Worm (Caenorhabditis elegans): ENCODE results near the gene col-143.
A peak's percentile ranks its signal among the peaks of the same experiment; 100 is the strongest.

col-143 gene

ce11 chrV:6880623-6881022, 45.2 kb downstream of the col-143 start (continued):
- TF ChIP-seq vab-15 (tag; optimal IDR thresholded peaks at IDR 0.05) (no peak), nhr-85 (tag) (no peak), snu-23 (GFP tag; optimal IDR thresholded peaks at IDR 0.05) (peak; percentile 43), hlh-17 (GFP tag; optimal IDR thresholded peaks at IDR 0.05; ENCODE audit: borderline replicate concordance) (no peak), isw-1 (GFP tag; IDR thresholded peaks at IDR 0.05) (no peak), pax-3 (tag; optimal IDR thresholded peaks at IDR 0.05) (no peak), grh-1 (GFP tag; IDR thresholded peaks at IDR 0.05) (no peak), lir-3 (tag; optimal IDR thresholded peaks at IDR 0.05; ENCODE audit: poor library complexity) (no peak), lin-39 (tag; optimal IDR thresholded peaks at IDR 0.05) (no peak), efl-3 (GFP tag; optimal IDR thresholded peaks at IDR 0.05) (no peak), lsy-2 (tag; optimal IDR thresholded peaks at IDR 0.05) (peak in 1 of 2 experiments; percentile 33), tbx-2 (tag; optimal IDR thresholded peaks at IDR 0.05) (peak; percentile 35), zip-4 (GFP tag; optimal IDR thresholded peaks at IDR 0.05) (no peak), unc-62 (GFP tag; optimal IDR thresholded peaks at IDR 0.05) (no peak), nhr-11 (tag; optimal IDR thresholded peaks at IDR 0.05) (no peak), lin-14 (GFP tag; optimal IDR thresholded peaks at IDR 0.05) (peak; percentile 83), nhr-47 (tag; optimal IDR thresholded peaks at IDR 0.05) (peak; percentile 36), lin-13 (GFP tag; optimal IDR thresholded peaks at IDR 0.05) (no peak), unc-130 (tag; optimal IDR thresholded peaks at IDR 0.05) (no peak), F16B12.6 (tag; optimal IDR thresholded peaks at IDR 0.05) (no peak), pag-3 (tag; optimal IDR thresholded peaks at IDR 0.05; ENCODE audit: borderline replicate concordance, insufficient read depth) (no peak), fkh-4 (tag; optimal IDR thresholded peaks at IDR 0.05; ENCODE audit: borderline replicate concordance) (no peak), ceh-63 (GFP tag; optimal IDR thresholded peaks at IDR 0.05) (no peak), ceh-88 (GFP tag; IDR thresholded peaks at IDR 0.05) (no peak), C04F5.9 (tag; optimal IDR thresholded peaks at IDR 0.05) (no peak), elt-2 (tag; optimal IDR thresholded peaks at IDR 0.05) (no peak), snpc-4 (tag; optimal IDR thresholded peaks at IDR 0.05) (peak; percentile 35), ama-1 (optimal IDR thresholded peaks at IDR 0.05) (no peak), C16A3.4 (tag; optimal IDR thresholded peaks at IDR 0.05) (no peak), skn-1 (tag; optimal IDR thresholded peaks at IDR 0.05) (no peak), fkh-10 (GFP tag; optimal IDR thresholded peaks at IDR 0.05) (no peak), ceh-82 (tag; optimal IDR thresholded peaks at IDR 0.05) (peak in 1 of 3 experiments; percentile 42), jun-1 (tag; optimal IDR thresholded peaks at IDR 0.05) (no peak), blmp-1 (tag; optimal IDR thresholded peaks at IDR 0.05) (no peak), aha-1 (tag; optimal IDR thresholded peaks at IDR 0.05) (no peak), egl-13 (tag; optimal IDR thresholded peaks at IDR 0.05) (no peak), sup-37 (GFP tag; optimal IDR thresholded peaks at IDR 0.05) (no peak), sptf-1 (tag; optimal IDR thresholded peaks at IDR 0.05) (no peak), nhr-76 (tag; optimal IDR thresholded peaks at IDR 0.05) (no peak), efl-1 (optimal IDR thresholded peaks at IDR 0.05) (no peak), efl-1 (GFP tag; optimal IDR thresholded peaks at IDR 0.05 in 1 of 2) (peak in 1 of 2 experiments; percentile 44), nhr-90 (tag; optimal IDR thresholded peaks at IDR 0.05; ENCODE audit: poor library complexity) (no peak), egl-27 (tag; optimal IDR thresholded peaks at IDR 0.05) (no peak), mab-9 (GFP tag; IDR thresholded peaks at IDR 0.05) (no peak), nhr-20 (tag; optimal IDR thresholded peaks at IDR 0.05) (peak; percentile 5), tlp-1 (tag; optimal IDR thresholded peaks at IDR 0.05) (no peak), hpl-2 (GFP tag; optimal IDR thresholded peaks at IDR 0.05) (no peak), fkh-8 (tag; optimal IDR thresholded peaks at IDR 0.05) (no peak), unc-30 (tag; optimal IDR thresholded peaks at IDR 0.05) (no peak), swsn-7 (tag; optimal IDR thresholded peaks at IDR 0.05) (no peak), ztf-4 (tag; optimal IDR thresholded peaks at IDR 0.05) (no peak), ztf-11 (tag; optimal IDR thresholded peaks at IDR 0.05) (no peak), lin-35 (GFP tag; optimal IDR thresholded peaks at IDR 0.05) (peak in 1 of 2 experiments; percentile 21), ces-1 (GFP tag; optimal IDR thresholded peaks at IDR 0.05) (no peak)
